Worm (Caenorhabditis elegans) whole organism, late embryonic: ENCODE measurements around the gene lido-6.

ENCODE experiments used
- K09A11.1 ChIP-seq: sonication (generic microtip); optimal IDR thresholded peaks from 2 replicates; lab custom pipeline; 2017; ENCODE audit warnings: antibody characterized with exemption, mild to moderate bottlenecking, missing genetic modification characterization, missing compliant biosample characterization; ENCODE audit not compliant: insufficient read depth
- pha-4 ChIP-seq: fragments of 150-350 bp; optimal IDR thresholded peaks from 2 replicates; lab custom pipeline; 2018; ENCODE audit warnings: missing biosample characterization, missing genetic modification reagents, missing genetic modification characterization

ce11 chrX:17072088-17072487 is 42.9 kb downstream of the lido-6 start, which contains the start of gene C30G4.4:
- no peak for TF ChIP-seq pha-4 (tag; lab: Kevin White, UChicago)
- TF ChIP-seq K09A11.1: no peak
